Fruit fly (Drosophila melanogaster) whole organism, embryonic: Measurements from ENCODE around the gene Nup107.

ENCODE experiments used
- ATbp ChIP-seq: fragments of 200-800 bp; sonication (Bioruptor generic); optimal IDR thresholded peaks from 2 replicates; lab custom pipeline; 2017; ENCODE audit warnings: missing biosample characterization, mild to moderate bottlenecking, missing genetic modification characterization, missing genetic modification reagents
- Atf6 ChIP-seq: fragments of 200-800 bp; sonication (Bioruptor generic); IDR thresholded peaks from 2 replicates; pipeline ENCODE4 v1.3.6; 2022; ENCODE audit warnings: missing biosample characterization, missing genetic modification characterization
- B-H2 ChIP-seq: fragments of 200-800 bp; sonication (Bioruptor generic); optimal IDR thresholded peaks from 2 replicates; lab custom pipeline; 2018; ENCODE audit warnings: missing biosample characterization, mild to moderate bottlenecking, missing genetic modification characterization
- Blimp-1 ChIP-seq: fragments of 200-800 bp; sonication (Bioruptor generic); optimal IDR thresholded peaks from 3 replicates; lab custom pipeline; 2018; ENCODE audit warnings: missing biosample characterization, missing genetic modification characterization, mild to moderate bottlenecking, moderate library complexity, missing genetic modification reagents
- CG10321 ChIP-seq: fragments of 200-800 bp; sonication (Bioruptor generic); IDR thresholded peaks from 2 replicates; pipeline ENCODE4 v1.3.6; 2022; ENCODE audit warnings: missing biosample characterization, missing genetic modification characterization
- CG11560 ChIP-seq: fragments of 200-800 bp; sonication (Bioruptor generic); IDR thresholded peaks from 3 replicates; pipeline ENCODE4 v1.3.6; 2022; ENCODE audit warnings: missing biosample characterization, missing genetic modification characterization
- CG12659 ChIP-seq: fragments of 200-800 bp; sonication (Bioruptor generic); optimal IDR thresholded peaks from 3 replicates; lab custom pipeline; 2017; ENCODE audit warnings: mild to moderate bottlenecking, missing biosample characterization, missing genetic modification reagents, missing genetic modification characterization
- CG12769 ChIP-seq: fragments of 200-800 bp; sonication (Bioruptor generic); optimal IDR thresholded peaks from 2 replicates; lab custom pipeline; 2019; ENCODE audit warnings: missing biosample characterization, mild to moderate bottlenecking, missing genetic modification characterization, moderate library complexity
- CG14441 ChIP-seq: fragments of 200-800 bp; sonication (Bioruptor generic); IDR thresholded peaks from 2 replicates; pipeline ENCODE4 v1.3.6; 2022; ENCODE audit warnings: missing biosample characterization, missing genetic modification characterization
- CG1603 ChIP-seq: fragments of 200-800 bp; sonication (Bioruptor generic); optimal IDR thresholded peaks from 2 replicates; lab custom pipeline; 2019; ENCODE audit warnings: missing biosample characterization, mild to moderate bottlenecking, missing genetic modification characterization, moderate library complexity
- CG17186 ChIP-seq: fragments of 200-800 bp; sonication (Bioruptor generic); optimal IDR thresholded peaks from 3 replicates; lab custom pipeline; 2017; ENCODE audit warnings: missing biosample characterization, missing genetic modification reagents, missing genetic modification characterization
- CG17829 ChIP-seq: fragments of 200-800 bp; optimal IDR thresholded peaks from 2 replicates; lab custom pipeline; 2019; ENCODE audit warnings: missing biosample characterization, mild to moderate bottlenecking, missing genetic modification characterization, moderate library complexity
- CG2678 ChIP-seq: fragments of 200-800 bp; sonication (Bioruptor generic); optimal IDR thresholded peaks from 3 replicates; lab custom pipeline; 2019; ENCODE audit warnings: missing biosample characterization, mild to moderate bottlenecking, missing genetic modification characterization, moderate library complexity
- CG30403 ChIP-seq: fragments of 200-800 bp; sonication (Bioruptor generic); optimal IDR thresholded peaks from 3 replicates; lab custom pipeline; 2016; ENCODE audit warnings: missing biosample characterization, missing genetic modification characterization
- CG33557 ChIP-seq: fragments of 200-800 bp; sonication (Bioruptor generic); optimal IDR thresholded peaks from 2 replicates; lab custom pipeline; 2019; ENCODE audit warnings: missing biosample characterization, mild to moderate bottlenecking, missing genetic modification characterization, moderate library complexity
- CG6813 ChIP-seq: fragments of 200-800 bp; sonication (Bioruptor generic); optimal IDR thresholded peaks from 2 replicates; lab custom pipeline; 2017; ENCODE audit warnings: missing biosample characterization, missing genetic modification characterization, mild to moderate bottlenecking, moderate library complexity, missing genetic modification reagents
- Ets65A ChIP-seq: fragments of 200-800 bp; sonication (Bioruptor generic); peaks from one replicate; lab custom pipeline; 2016; ENCODE audit warnings: missing biosample characterization, missing genetic modification characterization
- HLH3B ChIP-seq: fragments of 200-800 bp; sonication (Bioruptor generic); IDR thresholded peaks from 2 replicates; pipeline ENCODE4 v1.3.6; 2022; ENCODE audit warnings: missing biosample characterization, missing genetic modification characterization
- Hey ChIP-seq: fragments of 200-800 bp; sonication (Bioruptor generic); optimal IDR thresholded peaks from 3 replicates; lab custom pipeline; 2018; ENCODE audit warnings: missing biosample characterization, mild to moderate bottlenecking, missing genetic modification characterization
- Meics ChIP-seq: fragments of 200-800 bp; sonication (Bioruptor generic); optimal IDR thresholded peaks from 2 replicates; lab custom pipeline; 2017; ENCODE audit warnings: missing biosample characterization, mild to moderate bottlenecking, missing genetic modification characterization
- NfI ChIP-seq: fragments of 200-800 bp; sonication (Bioruptor generic); optimal IDR thresholded peaks from 3 replicates; lab custom pipeline; 2018; ENCODE audit warnings: missing biosample characterization, mild to moderate bottlenecking, missing genetic modification characterization, moderate library complexity
- Tbp ChIP-seq: fragments of >200 bp; optimal IDR thresholded peaks from 2 replicates; lab custom pipeline; 2018; ENCODE audit warnings: missing biosample characterization, missing genetic modification characterization
- chinmo ChIP-seq: fragments of 200-800 bp; sonication (Bioruptor generic); IDR thresholded peaks from 4 replicates; pipeline ENCODE4 v1.3.6; 2022; ENCODE audit warnings: missing biosample characterization, missing genetic modification characterization; ENCODE audit not compliant: partially characterized antibody
- dati ChIP-seq: fragments of 200-800 bp; sonication (Bioruptor generic); IDR thresholded peaks from 2 replicates; pipeline ENCODE4 v1.3.6; 2022; ENCODE audit warnings: missing biosample characterization, missing genetic modification characterization
- ftz-f1 ChIP-seq: fragments of 200-800 bp; sonication (Bioruptor generic); optimal IDR thresholded peaks from 2 replicates; lab custom pipeline; 2016; ENCODE audit warnings: missing biosample characterization, missing genetic modification characterization
- gcm ChIP-seq: fragments of 200-800 bp; sonication (Bioruptor generic); optimal IDR thresholded peaks from 2 replicates; lab custom pipeline; 2019; ENCODE audit warnings: missing biosample characterization, mild to moderate bottlenecking, missing genetic modification characterization, moderate library complexity
- gfzf ChIP-seq: fragments of 200-800 bp; sonication (Bioruptor generic); optimal IDR thresholded peaks from 2 replicates; lab custom pipeline; 2016; ENCODE audit warnings: missing biosample characterization, mild to moderate bottlenecking, missing genetic modification characterization, moderate library complexity
- grn ChIP-seq: fragments of 200-800 bp; sonication (Bioruptor generic); optimal IDR thresholded peaks from 3 replicates; lab custom pipeline; 2017; ENCODE audit warnings: missing biosample characterization, missing genetic modification characterization
- jing ChIP-seq: fragments of 200-800 bp; sonication (Bioruptor generic); optimal IDR thresholded peaks from 2 replicates; lab custom pipeline; 2018; ENCODE audit warnings: missing biosample characterization, mild to moderate bottlenecking, missing genetic modification characterization
- lola ChIP-seq, 3 experiments: fragments of >200 bp in 2 of 3; fragments of 200-800 bp in 1 of 3; sonication (Bioruptor generic) in 1 of 3; optimal IDR thresholded peaks; 2 replicates each; lab custom pipeline; 2017 to 2019; ENCODE audit warnings: missing biosample characterization in 3 of 3, missing genetic modification characterization in 3 of 3, mild to moderate bottlenecking in 1 of 3, moderate library complexity in 1 of 3
- maf-S ChIP-seq: fragments of 200-800 bp; sonication (Bioruptor generic); optimal IDR thresholded peaks from 2 replicates; lab custom pipeline; 2016; ENCODE audit warnings: missing biosample characterization, missing genetic modification characterization
- mam ChIP-seq: fragments of 200-800 bp; sonication (Bioruptor generic); optimal IDR thresholded peaks from 3 replicates; lab custom pipeline; 2016; ENCODE audit warnings: missing biosample characterization, missing genetic modification characterization
- mirr ChIP-seq: fragments of 200-800 bp; sonication (Bioruptor generic); optimal IDR thresholded peaks from 3 replicates; lab custom pipeline; 2018; ENCODE audit warnings: missing biosample characterization, mild to moderate bottlenecking, missing genetic modification characterization
- onecut ChIP-seq: fragments of 200-800 bp; sonication (Bioruptor generic); IDR thresholded peaks from 2 replicates; pipeline ENCODE4 v1.3.6; 2022; ENCODE audit warnings: missing biosample characterization, missing genetic modification characterization
- otp ChIP-seq: fragments of 200-800 bp; sonication (Bioruptor generic); IDR thresholded peaks from 3 replicates; pipeline ENCODE4, ENCODE4 v1.3.6; 2022; ENCODE audit warnings: missing biosample characterization, missing genetic modification characterization
- pfk ChIP-seq: fragments of 200-800 bp; sonication (Bioruptor generic); optimal IDR thresholded peaks from 2 replicates; lab custom pipeline; 2018; ENCODE audit warnings: missing biosample characterization, mild to moderate bottlenecking, missing genetic modification characterization, moderate library complexity
- sens ChIP-seq: fragments of 200-800 bp; sonication (Bioruptor generic); peaks from one replicate; lab custom pipeline; 2016; ENCODE audit warnings: missing biosample characterization, missing genetic modification characterization
- trh ChIP-seq: fragments of 200-800 bp; sonication (Bioruptor generic); optimal IDR thresholded peaks from 2 replicates; lab custom pipeline; 2016; ENCODE audit warnings: missing biosample characterization, missing genetic modification characterization
- wor ChIP-seq: fragments of 200-800 bp; sonication (Bioruptor generic); IDR thresholded peaks from 2 replicates; pipeline ENCODE4 v1.3.6; 2022; ENCODE audit warnings: missing biosample characterization, missing genetic modification characterization

The Nup107 gene

DNA sequence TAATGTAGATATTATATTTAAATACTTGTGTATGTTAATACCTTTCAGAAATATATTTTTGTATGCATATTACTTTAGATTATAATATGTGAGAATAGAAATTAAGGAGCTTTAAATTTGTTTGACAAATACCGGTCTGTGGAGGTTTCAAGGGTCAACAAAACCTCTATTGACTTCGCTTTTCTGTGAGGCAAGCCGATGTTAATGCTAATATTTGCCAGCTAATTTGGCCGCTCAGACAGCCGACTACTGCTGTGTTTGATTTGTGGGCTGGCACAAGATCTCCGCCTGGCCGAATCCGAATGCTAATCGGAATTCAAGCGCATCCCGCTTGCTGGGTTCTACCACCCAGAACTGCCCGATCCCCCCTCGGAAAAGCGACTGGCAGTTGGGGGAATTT, 18.7 kb upstream of the Nup107 start (continued):
- TF ChIP-seq CG1603 (tag; lab: Kevin White, UChicago): peak; percentile 30
- peak; percentile 25 for TF ChIP-seq Meics (GFP tag; lab: Kevin White, UChicago)
- no peak for TF ChIP-seq CG30403
- no peak for TF ChIP-seq CG11560 (tag; lab: Robert Waterston, UW)
- peak; percentile 29 for TF ChIP-seq ATbp
- no peak for TF ChIP-seq NfI
- no peak for TF ChIP-seq CG14441 (GFP tag; lab: Robert Waterston, UW)
- no peak for TF ChIP-seq maf-S
- TF ChIP-seq wor (GFP tag; lab: Robert Waterston, UW): no peak
- no peak for TF ChIP-seq mirr (GFP tag; lab: Kevin White, UChicago)
- TF ChIP-seq dati (GFP tag; lab: Robert Waterston, UW): no peak
- TF ChIP-seq mam (GFP tag; lab: Kevin White, UChicago): no peak
- TF ChIP-seq trh (GFP tag; lab: Kevin White, UChicago): no peak
- TF ChIP-seq B-H2 (GFP tag; lab: Kevin White, UChicago): no peak
- TF ChIP-seq CG33557 (GFP tag; lab: Kevin White, UChicago): no peak
- 0 out of 3 replicates have a peak, but pooled peaks have one; percentile 8 for TF ChIP-seq otp (GFP tag; lab: Robert Waterston, UW)
- TF ChIP-seq CG6813: peak; percentile 20
- no peak for TF ChIP-seq CG10321
- TF ChIP-seq gfzf (GFP tag; lab: Kevin White, UChicago): no peak
- peak; percentile 78 for TF ChIP-seq sens
- no peak for TF ChIP-seq pfk (GFP tag; lab: Kevin White, UChicago)
- TF ChIP-seq Blimp-1: peak; percentile 10
- 0 out of 2 replicates have a peak, but pooled peaks have one; percentile 29 for TF ChIP-seq Atf6 (GFP tag; lab: Robert Waterston, UW)

- TF ChIP-seq CG12769 (tag; lab: Kevin White, UChicago) (peak; percentile 2), ftz-f1 (GFP tag; lab: Kevin White, UChicago) (peak; percentile 29), jing (GFP tag; lab: Kevin White, UChicago) (no peak), grn (GFP tag; lab: Kevin White, UChicago) (peak; percentile 56), gcm (GFP tag; lab: Kevin White, UChicago) (no peak), CG17829 (tag; lab: Kevin White, UChicago) (no peak), CG17186 (GFP tag; lab: Kevin White, UChicago) (no peak), CG2678 (tag; lab: Kevin White, UChicago) (no peak), HLH3B (GFP tag; lab: Robert Waterston, UW) (no peak), Hey (tag; lab: Kevin White, UChicago) (no peak), Atf6 (GFP tag; lab: Robert Waterston, UW) (no peak), CG12659 (GFP tag; lab: Kevin White, UChicago) (no peak), onecut (GFP tag; lab: Robert Waterston, UW) (peak; percentile 55; the same call in 1 of the 2 replicates), Ets65A (peak; percentile 87), chinmo (0 out of 4 replicates have a peak, but pooled peaks have one; percentile 50), lola (GFP tag; optimal IDR thresholded peaks at IDR 0.05; lab: Kevin White, UChicago) (no peak), Tbp (GFP tag; lab: Kevin White, UChicago) (no peak)
Observed at dm6 chr2L:10753618-10754017, 17.7 kb upstream of the Nup107 start.
